Fruit fly (Drosophila melanogaster): ENCODE measurements around the gene CG10877.

CG10877 gene

dm6 chr3R:20556281-20557113, 7.4 kb downstream of the CG10877 start (continued):
- TF ChIP-seq lola (GFP tag; optimal IDR thresholded peaks at IDR 0.05), result no peak
- peak; percentile 82 for TF ChIP-seq CG7372 (GFP tag; IDR thresholded peaks at IDR 0.05)
- peak; percentile 31 for TF ChIP-seq Deaf1 (tag; optimal IDR thresholded peaks at IDR 0.05)
- TF ChIP-seq Chrac-16 (GFP tag; optimal IDR thresholded peaks at IDR 0.05), result peak; percentile 55
- TF ChIP-seq CG18476 (GFP tag; optimal IDR thresholded peaks at IDR 0.05), result peak; percentile 71
- no peak for TF ChIP-seq inv (GFP tag; IDR thresholded peaks at IDR 0.05; ENCODE audit: partially characterized antibody)
- peak; percentile 35; the same call in 1 of the 2 replicates for TF ChIP-seq E2f2 (GFP tag; IDR thresholded peaks at IDR 0.05)
- TF ChIP-seq CG17802 (tag; optimal IDR thresholded peaks at IDR 0.05), result no peak
- TF ChIP-seq onecut (GFP tag; IDR thresholded peaks at IDR 0.05), result no peak; the same call in 1 of the 2 replicates
- no peak for TF ChIP-seq CG1529 (GFP tag; optimal IDR thresholded peaks at IDR 0.05)
- peak; percentile 65 for TF ChIP-seq mam (GFP tag; optimal IDR thresholded peaks at IDR 0.05)
- TF ChIP-seq CG10979 (tag; optimal IDR thresholded peaks at IDR 0.05), result peak; percentile 39
- no peak for TF ChIP-seq CG2202 (tag; optimal IDR thresholded peaks at IDR 0.05)
- TF ChIP-seq CG7271 (tag; optimal IDR thresholded peaks at IDR 0.05), result no peak
- peak; percentile 67 for TF ChIP-seq dimm (GFP tag; IDR thresholded peaks at IDR 0.05)
- peak; percentile 67 for TF ChIP-seq CG9727 (GFP tag; optimal IDR thresholded peaks at IDR 0.05)
- no peak for TF ChIP-seq Nf-YC (tag; optimal IDR thresholded peaks at IDR 0.05)
- no peak for TF ChIP-seq odd (GFP tag; optimal IDR thresholded peaks at IDR 0.05)
- TF ChIP-seq Awh (GFP tag; IDR thresholded peaks at IDR 0.05), result peak; percentile 70
- TF ChIP-seq lilli (GFP tag; optimal IDR thresholded peaks at IDR 0.05), result peak; percentile 68
- peak; percentile 53 for TF ChIP-seq bab2 (GFP tag; optimal IDR thresholded peaks at IDR 0.05)
- no peak for TF ChIP-seq CG34376 (GFP tag; optimal IDR thresholded peaks at IDR 0.05)
- TF ChIP-seq eve (GFP tag; optimal IDR thresholded peaks at IDR 0.05), result no peak
- no peak for TF ChIP-seq dati (GFP tag; IDR thresholded peaks at IDR 0.05)
- peak; percentile 45 for TF ChIP-seq Xrp1 (GFP tag; IDR thresholded peaks at IDR 0.05)
- no peak for TF ChIP-seq grn (GFP tag; optimal IDR thresholded peaks at IDR 0.05)
- TF ChIP-seq CG16813 (GFP tag; IDR thresholded peaks at IDR 0.05; ENCODE audit: partially characterized antibody), result no peak
- peak; percentile 9 for TF ChIP-seq vfl (GFP tag; optimal IDR thresholded peaks at IDR 0.05)
- TF ChIP-seq en (GFP tag; optimal IDR thresholded peaks at IDR 0.05), result no peak
- TF ChIP-seq sna (GFP tag; IDR thresholded peaks at IDR 0.05; ENCODE audit: partially characterized antibody), result no peak
- no peak for TF ChIP-seq CkIIα-i1 (GFP tag; IDR thresholded peaks at IDR 0.05)
- TF ChIP-seq Rx (GFP tag; IDR thresholded peaks at IDR 0.05), result no peak
- no peak for TF ChIP-seq dmrt11E (tag; optimal IDR thresholded peaks at IDR 0.05)
- TF ChIP-seq Side (GFP tag; optimal IDR thresholded peaks at IDR 0.05), result no peak
- TF ChIP-seq lmd (GFP tag; IDR thresholded peaks at IDR 0.05), result peak; percentile 84
- peak; percentile 89 for TF ChIP-seq CG14441 (GFP tag; IDR thresholded peaks at IDR 0.05)
- TF ChIP-seq zen (tag; optimal IDR thresholded peaks at IDR 0.05), result no peak
- TF ChIP-seq klu (GFP tag; IDR thresholded peaks at IDR 0.05), result peak; percentile 76
- no peak for TF ChIP-seq NC2α (GFP tag; optimal IDR thresholded peaks at IDR 0.05)
- TF ChIP-seq mirr (GFP tag; optimal IDR thresholded peaks at IDR 0.05), result no peak
- TF ChIP-seq NK7.1 (GFP tag; optimal IDR thresholded peaks at IDR 0.05), result no peak
- TF ChIP-seq nom (GFP tag; optimal IDR thresholded peaks at IDR 0.05), result peak; percentile 98
- TF ChIP-seq CG10462 (GFP tag; optimal IDR thresholded peaks at IDR 0.05), result peak; percentile 21
- TF ChIP-seq CG33557 (GFP tag; optimal IDR thresholded peaks at IDR 0.05), result no peak
- TF ChIP-seq Bteb2 (GFP tag; optimal IDR thresholded peaks at IDR 0.05), result peak; percentile 5
- no peak for TF ChIP-seq pros (GFP tag; optimal IDR thresholded peaks at IDR 0.05)
- TF ChIP-seq sc (optimal IDR thresholded peaks at IDR 0.05), result no peak
- no peak for TF ChIP-seq sc (GFP tag; optimal IDR thresholded peaks at IDR 0.05)
- TF ChIP-seq ems (GFP tag; optimal IDR thresholded peaks at IDR 0.05), result no peak
- TF ChIP-seq CG17612 (GFP tag; IDR thresholded peaks at IDR 0.05), result peak; percentile 46; the same call in 1 of the 2 replicates
